Fruit fly (Drosophila melanogaster) ovary, adult (tissue): Measurements from ENCODE around the gene Pino.
A peak's percentile ranks its signal among the peaks of the same experiment; 100 is the strongest.

Source experiments
- CG17801 ChIP-seq: fragments of 200-800 bp; optimal IDR thresholded peaks from 2 replicates; lab custom pipeline; 2019; ENCODE audit warnings: missing biosample characterization, mild to moderate bottlenecking, missing genetic modification characterization, moderate library complexity; ENCODE audit not compliant: partially characterized antibody

Pino gene

DNA sequence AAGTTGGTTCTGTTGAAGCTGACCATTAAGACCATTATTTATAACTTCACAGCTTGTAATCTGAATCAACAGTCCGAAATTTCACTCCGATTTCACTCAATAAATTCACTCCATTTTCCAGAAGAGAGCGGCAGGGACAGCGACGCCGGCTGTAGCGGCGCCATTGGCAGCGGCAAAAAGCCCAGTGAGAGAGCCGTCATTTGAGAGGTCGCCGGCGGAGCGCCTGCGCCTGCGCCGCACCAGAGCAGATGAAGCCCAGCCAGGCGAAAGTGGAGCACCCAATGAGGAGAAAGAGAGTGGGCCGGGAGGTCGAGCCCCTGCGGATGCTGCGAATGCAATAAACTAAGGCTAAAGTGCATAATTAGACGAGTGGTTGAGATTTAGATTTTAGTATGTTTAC is 46.1 kb downstream of the Pino start:
- TF ChIP-seq CG17801 (GFP tag; lab: Kevin White, UChicago), result no peak

DNA sequence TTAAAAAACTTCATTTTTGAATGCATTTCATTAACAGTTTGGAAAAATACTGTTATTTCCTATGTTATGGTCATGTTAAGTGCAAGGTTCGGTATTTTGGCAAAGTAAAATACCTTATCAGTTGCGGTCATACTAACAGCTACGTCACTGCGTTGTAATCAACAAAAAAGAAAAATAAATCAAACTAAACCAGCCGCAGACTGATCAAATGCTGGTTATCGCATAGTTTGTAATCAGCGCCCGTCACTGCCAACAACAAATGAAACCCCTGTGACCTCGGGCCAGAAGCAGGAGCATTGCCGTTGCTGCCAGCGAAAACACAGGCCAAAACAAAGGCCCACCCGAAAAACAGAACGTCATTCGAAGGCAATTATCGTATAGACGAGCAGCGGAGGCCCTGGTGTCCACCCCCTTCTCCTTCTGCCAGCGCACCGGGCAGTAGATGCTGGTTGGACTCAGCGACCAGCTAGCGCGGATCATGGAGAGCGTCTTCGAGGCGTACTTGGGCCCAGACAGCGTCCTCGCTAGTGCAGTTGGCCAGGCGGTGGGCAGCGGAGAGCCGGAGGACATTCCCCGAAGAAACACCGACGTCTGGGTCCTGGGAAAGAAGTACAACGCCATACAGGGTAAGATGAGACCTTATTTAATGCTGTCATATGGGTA is 47.8 kb downstream of the Pino start, which contains the start of gene Atg4a:
Gene Atg4a, plus strand, starts transcription at position 110 of the 663 bp plus-strand sequence.
- TF ChIP-seq CG17801 (GFP tag; lab: Kevin White, UChicago), result peak; percentile 73

DNA sequence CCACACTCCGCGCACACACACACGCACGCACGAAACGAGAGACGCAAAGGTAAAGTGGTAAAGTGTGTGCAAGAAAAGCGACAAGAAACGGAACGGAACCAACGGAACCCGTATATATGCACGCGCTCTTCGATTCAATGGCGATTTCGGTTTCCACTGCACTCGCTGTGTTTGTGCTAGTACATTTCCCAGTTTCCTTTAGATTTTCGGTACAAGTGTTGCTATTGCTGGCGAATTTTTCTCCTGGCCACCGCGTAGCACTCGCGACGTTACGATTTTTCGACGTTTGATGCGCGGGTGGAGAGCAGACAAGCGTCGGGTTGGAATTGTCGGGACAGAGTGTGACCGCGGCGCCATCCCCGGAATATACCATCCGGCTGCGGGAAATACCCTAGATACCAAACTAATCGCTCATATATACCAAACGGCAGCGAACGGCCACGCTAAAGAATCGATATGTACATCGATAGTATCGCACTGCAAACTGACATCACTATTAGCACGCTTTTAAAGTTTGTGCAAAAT is 51.2 kb downstream of the Pino start, which contains the start of the genes S and ast:
Gene S, minus strand, starts transcription at position 347 of the 525 bp plus-strand sequence.
Gene ast, plus strand, starts transcription at position 480 of the 525 bp plus-strand sequence.
- TF ChIP-seq CG17801 (GFP tag; lab: Kevin White, UChicago), result peak; percentile 17

dm6 chr2L:1077053-1077452 is 51.7 kb downstream of the Pino start:
- TF ChIP-seq CG17801 (GFP tag; lab: Kevin White, UChicago), result no peak

DNA sequence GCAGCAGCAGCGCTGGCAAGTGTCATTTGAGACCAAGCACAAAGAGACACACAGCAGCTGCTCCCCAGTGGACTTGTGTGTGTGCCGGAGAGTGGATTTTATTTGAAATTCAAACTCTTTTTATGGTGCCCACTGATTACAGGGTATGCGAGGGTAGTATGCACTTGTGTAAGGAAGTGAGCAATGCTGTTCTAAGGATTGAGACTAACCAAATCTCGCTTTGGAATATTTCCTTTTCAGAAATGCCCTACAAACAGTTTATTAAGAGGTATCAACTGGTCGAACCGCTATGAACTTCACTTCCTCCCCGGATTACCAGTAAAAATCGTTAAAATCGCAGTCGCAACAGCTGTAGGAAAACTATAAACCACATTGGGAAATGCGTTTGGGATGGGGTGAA is 53.0 kb downstream of the Pino start:
- TF ChIP-seq CG17801 (GFP tag; lab: Kevin White, UChicago), result peak; percentile 0

DNA sequence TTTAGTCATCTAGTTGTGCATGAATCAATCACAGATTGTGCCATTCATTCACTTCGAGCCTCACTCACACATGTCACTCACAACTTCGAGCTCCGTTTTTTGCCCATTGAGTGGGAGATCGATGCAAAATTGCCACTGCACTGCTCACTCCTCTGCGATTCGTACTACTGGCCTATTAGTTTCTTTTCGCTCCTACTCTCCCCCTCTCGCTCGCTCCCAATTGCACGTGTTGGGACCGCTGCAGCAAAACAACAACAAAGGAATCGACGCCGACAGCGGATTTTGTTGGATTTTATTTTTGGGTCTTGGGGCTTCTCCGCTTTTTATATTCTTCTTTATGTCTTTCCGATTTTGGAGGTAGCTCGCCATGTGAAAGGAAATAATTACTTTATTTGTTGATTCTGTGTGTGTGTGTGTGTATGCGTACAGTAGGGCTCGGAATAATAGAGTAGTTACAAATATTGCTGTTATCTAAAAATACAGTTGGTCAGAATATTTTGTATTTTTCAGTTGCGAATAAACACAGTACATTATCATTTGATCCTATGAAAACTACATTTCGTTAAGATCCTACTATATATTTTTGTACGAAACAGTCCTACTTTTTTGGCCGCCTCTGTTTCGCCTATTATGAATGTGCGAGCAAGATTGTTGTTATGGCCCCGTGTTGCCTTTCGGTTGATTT is 54.4 kb downstream of the Pino start:
- TF ChIP-seq CG17801 (GFP tag; lab: Kevin White, UChicago), result no peak

DNA sequence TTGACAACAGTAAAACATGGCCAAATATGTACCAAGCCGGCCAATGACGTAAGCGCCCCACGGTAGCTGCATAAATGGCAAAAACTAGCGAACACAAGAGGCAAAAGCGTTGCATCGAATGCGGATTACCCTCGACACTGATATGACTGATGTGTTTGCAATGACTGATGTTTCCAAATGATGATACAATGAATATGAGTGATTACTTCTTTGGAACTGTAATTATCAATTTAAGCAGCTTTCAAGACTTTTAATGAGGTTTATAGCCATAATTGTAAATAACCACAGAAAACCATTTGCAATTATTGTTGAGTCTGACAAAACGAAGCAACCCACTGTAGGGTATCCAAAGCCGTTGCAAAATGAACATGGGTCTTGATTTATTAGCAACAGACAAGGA is 55.2 kb downstream of the Pino start:
- peak; percentile 48 for TF ChIP-seq CG17801 (GFP tag; lab: Kevin White, UChicago)

- no peak for TF ChIP-seq CG17801 (GFP tag; lab: Kevin White, UChicago)
Measured at dm6 chr2L:1072184-1072583, 56.6 kb downstream of the Pino start.

DNA sequence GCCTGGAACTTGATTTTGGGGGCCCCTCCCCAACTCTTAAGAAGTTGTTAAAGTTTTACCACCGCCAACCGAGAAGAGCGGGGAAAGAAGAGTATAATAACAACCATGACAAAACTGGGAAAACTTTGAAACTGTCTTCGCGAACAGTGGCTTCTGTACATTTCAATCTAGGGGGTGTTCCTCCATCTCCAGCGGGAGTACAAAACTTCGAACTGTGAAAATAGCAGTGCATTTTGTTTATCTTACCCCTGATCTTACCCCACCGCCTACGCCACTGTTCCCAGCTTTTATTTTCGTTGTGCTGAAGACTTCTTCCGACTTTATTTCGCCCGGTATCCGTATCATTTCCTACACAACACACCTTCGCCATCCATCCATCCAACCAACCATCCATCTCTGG is 57.8 kb downstream of the Pino start:
- no peak for TF ChIP-seq CG17801 (GFP tag; lab: Kevin White, UChicago)

- TF ChIP-seq CG17801 (GFP tag; lab: Kevin White, UChicago), result peak; percentile 24
Measured at dm6 chr2L:1070332-1070731, 58.4 kb downstream of the Pino start.

dm6 chr2L:1069475-1069874 is 59.3 kb downstream of the Pino start:
- peak; percentile 1 for TF ChIP-seq CG17801 (GFP tag; lab: Kevin White, UChicago)

DNA sequence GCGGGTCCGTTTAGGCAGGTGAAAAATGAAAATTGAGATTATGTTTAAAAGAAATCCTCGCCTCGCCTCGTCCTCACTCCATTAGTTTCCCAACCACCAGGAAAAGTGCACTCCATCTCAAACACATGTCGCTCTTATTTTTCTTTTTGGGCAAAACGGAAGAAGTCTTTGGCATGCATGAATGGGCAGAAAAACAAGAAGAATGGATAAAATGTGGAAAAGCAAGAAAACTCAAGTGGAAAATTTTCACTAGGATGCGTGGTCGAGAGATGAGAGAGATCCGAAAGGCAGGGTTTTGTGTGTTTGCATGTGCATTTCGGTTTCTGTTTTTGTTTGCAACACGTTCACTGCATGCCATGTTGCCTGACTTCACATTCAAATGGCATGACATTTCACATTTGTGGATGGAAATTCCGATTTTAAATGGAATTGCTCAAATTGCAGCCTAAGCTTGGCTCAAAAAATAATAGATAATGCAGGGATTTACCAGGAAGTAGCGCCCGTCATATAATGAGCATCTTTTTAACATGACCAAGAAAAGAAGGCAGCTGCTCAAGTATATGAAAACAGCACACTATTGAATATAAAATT is 60.1 kb downstream of the Pino start:
- no peak for TF ChIP-seq CG17801 (GFP tag; lab: Kevin White, UChicago)

- TF ChIP-seq CG17801 (GFP tag; lab: Kevin White, UChicago), result no peak
Measured at dm6 chr2L:1068004-1068403, 60.7 kb downstream of the Pino start.

dm6 chr2L:1066330-1066729 is 62.4 kb downstream of the Pino start:
- TF ChIP-seq CG17801 (GFP tag; lab: Kevin White, UChicago), result no peak

DNA sequence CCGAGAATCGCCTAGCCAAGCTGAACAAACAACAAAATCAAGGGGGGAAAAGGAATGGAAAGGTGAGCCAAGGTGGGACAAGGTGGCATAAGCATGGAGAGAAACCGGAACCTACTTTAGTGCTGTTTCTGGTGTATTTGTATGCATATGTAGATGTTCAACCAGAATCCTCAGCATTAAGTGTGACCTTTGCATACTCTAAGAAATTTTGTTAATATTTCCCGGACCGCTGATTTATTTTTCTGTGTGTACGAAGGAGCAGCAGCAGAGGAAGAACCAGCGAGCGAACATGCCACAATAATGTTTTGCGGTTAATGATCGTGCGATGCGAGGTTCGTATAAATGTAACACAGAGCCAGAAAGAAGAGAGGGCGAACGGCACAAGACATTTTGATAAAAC is 63.7 kb downstream of the Pino start:
- no peak for TF ChIP-seq CG17801 (GFP tag; lab: Kevin White, UChicago)
